Worm (Caenorhabditis elegans) whole organism, L4 larva: ENCODE results near the gene ugt-2.

Source experiments
- egl-27 ChIP-seq: sonication (generic microtip); optimal IDR thresholded peaks from 3 replicates; lab custom pipeline; 2017; ENCODE audit warnings: missing biosample characterization, missing genetic modification reagents, missing genetic modification characterization
- lin-39 ChIP-seq: fragments of 150-350 bp; optimal IDR thresholded peaks from 2 replicates; lab custom pipeline; 2014; ENCODE audit warnings: missing biosample characterization, missing genetic modification reagents, missing genetic modification characterization

- TF ChIP-seq lin-39 (no peak), egl-27 (tag; lab: Kevin White, UChicago) (no peak)
Measured at ce11 chrV:10398431-10398830, at the start of gene ugt-2.
